Fruit fly (Drosophila melanogaster) whole organism, prepupa: ENCODE measurements around the gene CheB38b.

ENCODE experiments used
- CG11902 ChIP-seq: fragments of 200-800 bp; sonication (Bioruptor generic); optimal IDR thresholded peaks from 3 replicates; lab custom pipeline; 2016; ENCODE audit warnings: missing biosample characterization, missing genetic modification characterization
- CG31627 ChIP-seq: fragments of 200-800 bp; sonication (Bioruptor generic); optimal IDR thresholded peaks from 3 replicates; lab custom pipeline; 2016; ENCODE audit warnings: missing biosample characterization, missing genetic modification characterization
- CG3919 ChIP-seq: fragments of 200-800 bp; sonication (Bioruptor generic); optimal IDR thresholded peaks from 3 replicates; lab custom pipeline; 2016; ENCODE audit warnings: missing biosample characterization, missing genetic modification characterization
- CG6854 ChIP-seq: fragments of 200-800 bp; sonication (Bioruptor generic); optimal IDR thresholded peaks from 2 replicates; lab custom pipeline; 2017; ENCODE audit warnings: missing biosample characterization, mild to moderate bottlenecking, missing genetic modification characterization
- CG9139 ChIP-seq: fragments of 200-800 bp; sonication (Bioruptor generic); optimal IDR thresholded peaks from 3 replicates; lab custom pipeline; 2017; ENCODE audit warnings: missing biosample characterization, mild to moderate bottlenecking, missing genetic modification characterization
- Ets21C ChIP-seq: fragments of 200-800 bp; sonication (Bioruptor generic); optimal IDR thresholded peaks from 3 replicates; lab custom pipeline; 2016; ENCODE audit warnings: missing biosample characterization, missing genetic modification characterization
- Lpt ChIP-seq: fragments of 200-800 bp; sonication (Bioruptor generic); optimal IDR thresholded peaks from 3 replicates; lab custom pipeline; 2016; ENCODE audit warnings: missing biosample characterization, missing genetic modification characterization
- Sox14 ChIP-seq: fragments of 200-800 bp; sonication (Bioruptor generic); optimal IDR thresholded peaks from 3 replicates; lab custom pipeline; 2016; ENCODE audit warnings: missing biosample characterization, missing genetic modification characterization
- acj6 ChIP-seq: fragments of 200-800 bp; sonication (Bioruptor generic); optimal IDR thresholded peaks from 3 replicates; lab custom pipeline; 2016; ENCODE audit warnings: missing biosample characterization, missing genetic modification characterization
- cyc ChIP-seq: fragments of 200-800 bp; sonication (Bioruptor generic); optimal IDR thresholded peaks from 3 replicates; lab custom pipeline; 2016; ENCODE audit warnings: missing biosample characterization, missing genetic modification characterization
- dac ChIP-seq: fragments of 200-800 bp; sonication (Bioruptor generic); optimal IDR thresholded peaks from 2 replicates; lab custom pipeline; 2017; ENCODE audit warnings: missing biosample characterization, mild to moderate bottlenecking, missing genetic modification characterization
- esn ChIP-seq: fragments of 200-800 bp; sonication (Bioruptor generic); optimal IDR thresholded peaks from 2 replicates; lab custom pipeline; 2016; ENCODE audit warnings: missing biosample characterization, mild to moderate bottlenecking, missing genetic modification characterization, moderate library complexity
- fkh ChIP-seq: fragments of 200-800 bp; sonication (Bioruptor generic); optimal IDR thresholded peaks from 3 replicates; lab custom pipeline; 2017; ENCODE audit warnings: missing biosample characterization, mild to moderate bottlenecking, missing genetic modification characterization, moderate library complexity
- ss ChIP-seq, 2 experiments: fragments of 200-800 bp; sonication (Bioruptor generic); optimal IDR thresholded peaks; 2 replicates in 1 of 2; 3 replicates in 1 of 2; lab custom pipeline; 2017 to 2018; ENCODE audit warnings: mild to moderate bottlenecking in 2 of 2, missing biosample characterization in 2 of 2, missing genetic modification characterization in 2 of 2, moderate library complexity in 1 of 2
- vri ChIP-seq: fragments of 200-800 bp; sonication (Bioruptor generic); optimal IDR thresholded peaks from 3 replicates; lab custom pipeline; 2016; ENCODE audit warnings: missing biosample characterization, mild to moderate bottlenecking, missing genetic modification characterization

Gene CheB38b

DNA sequence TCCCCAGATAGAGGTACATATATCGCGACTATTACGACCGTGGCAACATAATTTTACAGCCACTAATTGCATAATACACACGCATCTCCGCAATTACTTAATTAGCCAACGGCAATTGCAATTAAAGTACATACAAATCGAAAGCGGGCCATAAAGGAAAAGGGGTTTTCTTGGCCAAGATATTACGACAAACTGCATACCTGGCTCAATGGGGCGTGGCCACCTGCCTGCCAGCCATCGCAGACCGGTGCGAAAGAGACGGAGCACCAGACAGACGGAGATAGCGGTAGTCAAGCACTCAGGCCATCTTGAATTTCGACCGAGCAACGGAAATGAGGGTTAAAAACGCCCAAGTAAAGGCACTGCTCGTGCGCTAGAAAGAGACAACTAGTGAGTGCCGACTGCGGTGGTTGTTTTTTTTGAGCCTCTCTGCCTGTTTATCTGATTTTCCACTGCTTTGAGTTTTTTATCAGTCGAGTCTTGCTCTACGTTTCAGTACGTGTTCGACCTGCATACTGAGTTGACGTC lies 46.8 kb downstream of the CheB38b start, which contains the start of gene cad (continued):
- peak; percentile 66 for TF ChIP-seq esn (GFP tag; lab: Kevin White, UChicago)
- peak; percentile 52 for TF ChIP-seq fkh (GFP tag; lab: Kevin White, UChicago)
- TF ChIP-seq ss (GFP tag; optimal IDR thresholded peaks at IDR 0.05; lab: Kevin White, UChicago): peak in 1 of 2 experiments; percentile 64
- peak; percentile 75 for TF ChIP-seq vri
- TF ChIP-seq cyc (GFP tag; lab: Kevin White, UChicago): peak; percentile 37
- peak; percentile 42 for TF ChIP-seq acj6 (GFP tag; lab: Kevin White, UChicago)
- no peak for TF ChIP-seq dac (GFP tag; lab: Kevin White, UChicago)

- TF ChIP-seq CG6854 (no peak), CG11902 (no peak), ss (GFP tag; optimal IDR thresholded peaks at IDR 0.05; lab: Kevin White, UChicago) (no peak), CG31627 (GFP tag; lab: Kevin White, UChicago) (no peak), CG9139 (GFP tag; lab: Kevin White, UChicago) (no peak), Sox14 (GFP tag; lab: Kevin White, UChicago) (no peak), Lpt (GFP tag; lab: Kevin White, UChicago) (no peak), Ets21C (GFP tag; lab: Kevin White, UChicago) (no peak), CG3919 (GFP tag; lab: Kevin White, UChicago) (no peak), acj6 (GFP tag; lab: Kevin White, UChicago) (no peak)
Observed at dm6 chr2L:20768568-20769071, 48.5 kb downstream of the CheB38b start.
